Worm (Caenorhabditis elegans) whole organism, early embryonic: ENCODE results near the gene F42A9.8.

Experiments used
- ama-1 ChIP-seq: fragments of 150-350 bp; optimal IDR thresholded peaks from 2 replicates; lab custom pipeline; 2014
- hnd-1 ChIP-seq: sonication (generic microtip); optimal IDR thresholded peaks from 2 replicates; lab custom pipeline; 2016; ENCODE audit warnings: missing genetic modification characterization, missing compliant biosample characterization
- pes-1 ChIP-seq: fragments of 200-800 bp; sonication (Bioruptor generic); IDR thresholded peaks from 2 replicates; pipeline ENCODE4 v1.3.6; 2022; ENCODE audit warnings: missing genetic modification reagents, missing genetic modification characterization, missing compliant biosample characterization
- tbx-11 ChIP-seq: fragments of 200-800 bp; sonication (Bioruptor generic); IDR thresholded peaks from 2 replicates; pipeline ENCODE4 v1.3.6; 2022; ENCODE audit warnings: missing genetic modification characterization, missing compliant biosample characterization

ce11 chrIV:8570253-8570652, 48.3 kb downstream of the F42A9.8 start, which contains the start of gene Y59H11AM.4:
- TF ChIP-seq ama-1 (lab: Kevin White, UChicago), result no peak
- no peak for TF ChIP-seq hnd-1 (tag; lab: Kevin White, UChicago)
- no peak for TF ChIP-seq pes-1 (GFP tag; lab: Robert Waterston, UW)
- TF ChIP-seq tbx-11 (GFP tag; lab: Robert Waterston, UW), result no peak
